Worm (Caenorhabditis elegans) whole organism, mixed stage, embryonic: Measurements from ENCODE around the gene mab-23.

ENCODE experiments used
- bed-3 ChIP-seq: fragments of 200-800 bp; sonication (Bioruptor generic); optimal IDR thresholded peaks from 3 replicates; lab custom pipeline; 2018; ENCODE audit warnings: mild to moderate bottlenecking, missing genetic modification characterization, moderate library complexity, missing compliant biosample characterization
- blmp-1 ChIP-seq: fragments of 150-350 bp; optimal IDR thresholded peaks from 2 replicates; lab custom pipeline; 2014; ENCODE audit warnings: missing biosample characterization, missing genetic modification characterization
- ceh-39 ChIP-seq: fragments of 150-350 bp; optimal IDR thresholded peaks from 2 replicates; lab custom pipeline; 2014; ENCODE audit warnings: missing biosample characterization, missing genetic modification characterization
- ceh-43 ChIP-seq: fragments of 200-800 bp; sonication (Bioruptor generic); optimal IDR thresholded peaks from 2 replicates; lab custom pipeline; 2018; ENCODE audit warnings: mild to moderate bottlenecking, missing genetic modification characterization, moderate library complexity, missing compliant biosample characterization
- ceh-83 ChIP-seq: fragments of 200-800 bp; sonication (Bioruptor generic); optimal IDR thresholded peaks from 2 replicates; lab custom pipeline; 2018; ENCODE audit warnings: mild to moderate bottlenecking, missing genetic modification characterization, missing compliant biosample characterization
- ces-1 ChIP-seq: fragments of 150-350 bp; optimal IDR thresholded peaks from 2 replicates; lab custom pipeline; 2014; ENCODE audit warnings: missing biosample characterization, missing genetic modification reagents, missing genetic modification characterization
- cnd-1 ChIP-seq: fragments of 200-800 bp; sonication (Bioruptor generic); optimal IDR thresholded peaks from 2 replicates; lab custom pipeline; 2018; ENCODE audit warnings: mild to moderate bottlenecking, missing genetic modification characterization, missing compliant biosample characterization
- drap-1 ChIP-seq: fragments of 200-800 bp; sonication (Bioruptor generic); optimal IDR thresholded peaks from 3 replicates; lab custom pipeline; 2018; ENCODE audit warnings: mild to moderate bottlenecking, missing genetic modification characterization, missing compliant biosample characterization
- elt-1 ChIP-seq: sonication (generic microtip); optimal IDR thresholded peaks from 2 replicates; lab custom pipeline; 2017; ENCODE audit warnings: missing genetic modification characterization, mild to moderate bottlenecking, missing compliant biosample characterization, antibody characterized with exemption, moderate library complexity, borderline replicate concordance; ENCODE audit not compliant: insufficient read depth
- flh-1 ChIP-seq: fragments of 200-800 bp; sonication (Bioruptor generic); optimal IDR thresholded peaks from 2 replicates; lab custom pipeline; 2018; ENCODE audit warnings: mild to moderate bottlenecking, missing genetic modification characterization, moderate library complexity, missing compliant biosample characterization
- ham-2 ChIP-seq: fragments of 200-800 bp; sonication (Bioruptor generic); optimal IDR thresholded peaks from 2 replicates; lab custom pipeline; 2018; ENCODE audit warnings: mild to moderate bottlenecking, missing genetic modification characterization, missing compliant biosample characterization
- hlh-1 ChIP-seq: fragments of 150-350 bp; optimal IDR thresholded peaks from 2 replicates; lab custom pipeline; 2014; ENCODE audit warnings: missing biosample characterization, missing genetic modification reagents, missing genetic modification characterization
- lin-13 ChIP-seq: fragments of 150-350 bp; optimal IDR thresholded peaks from 2 replicates; lab custom pipeline; 2014; ENCODE audit warnings: missing biosample characterization, missing genetic modification characterization
- lin-32 ChIP-seq: fragments of 200-800 bp; sonication (Bioruptor generic); optimal IDR thresholded peaks from 2 replicates; lab custom pipeline; 2018; ENCODE audit warnings: mild to moderate bottlenecking, missing genetic modification characterization, missing compliant biosample characterization
- lsy-2 ChIP-seq: fragments of 150-350 bp; optimal IDR thresholded peaks from 2 replicates; lab custom pipeline; 2014; ENCODE audit warnings: missing biosample characterization, missing genetic modification characterization
- mab-5 ChIP-seq: fragments of 150-350 bp; optimal IDR thresholded peaks from 2 replicates; lab custom pipeline; 2014; ENCODE audit warnings: missing biosample characterization, missing genetic modification characterization
- mep-1 ChIP-seq: fragments of 150-350 bp; optimal IDR thresholded peaks from 2 replicates; lab custom pipeline; 2017; ENCODE audit warnings: missing biosample characterization, missing genetic modification reagents, missing genetic modification characterization, inconsistent platforms
- mls-2 ChIP-seq: sonication (generic microtip); optimal IDR thresholded peaks from 2 replicates; lab custom pipeline; 2016; ENCODE audit warnings: mild to moderate bottlenecking, missing genetic modification characterization, moderate library complexity, missing compliant biosample characterization
- nhr-12 ChIP-seq: fragments of 150-350 bp; optimal IDR thresholded peaks from 2 replicates; lab custom pipeline; 2014; ENCODE audit warnings: missing biosample characterization, missing genetic modification characterization
- nhr-2 ChIP-seq: fragments of 150-350 bp; optimal IDR thresholded peaks from 2 replicates; lab custom pipeline; 2014; ENCODE audit warnings: missing biosample characterization, missing genetic modification characterization
- nhr-237 ChIP-seq: fragments of 150-350 bp; optimal IDR thresholded peaks from 2 replicates; lab custom pipeline; 2014; ENCODE audit warnings: missing biosample characterization, missing genetic modification characterization
- nhr-28 ChIP-seq: fragments of 150-350 bp; optimal IDR thresholded peaks from 2 replicates; lab custom pipeline; 2014; ENCODE audit warnings: missing biosample characterization, missing genetic modification characterization
- pha-4 ChIP-seq: fragments of 150-350 bp; optimal IDR thresholded peaks from 2 replicates; lab custom pipeline; 2018; ENCODE audit warnings: missing biosample characterization, missing genetic modification reagents, missing genetic modification characterization
- sem-2 ChIP-seq: fragments of 200-800 bp; sonication (Bioruptor generic); optimal IDR thresholded peaks from 2 replicates; lab custom pipeline; 2018; ENCODE audit warnings: mild to moderate bottlenecking, missing genetic modification characterization, missing compliant biosample characterization
- sptf-1 ChIP-seq: sonication (generic microtip); optimal IDR thresholded peaks from 2 replicates; lab custom pipeline; 2017; ENCODE audit warnings: mild to moderate bottlenecking, missing genetic modification characterization, moderate library complexity, missing compliant biosample characterization
- unc-120 ChIP-seq: sonication (generic microtip); optimal IDR thresholded peaks from 2 replicates; lab custom pipeline; 2017; ENCODE audit warnings: missing genetic modification characterization, missing compliant biosample characterization; ENCODE audit not compliant: poor library complexity, severe bottlenecking
- unc-39 ChIP-seq: fragments of 150-350 bp; optimal IDR thresholded peaks from 2 replicates; lab custom pipeline; 2014; ENCODE audit warnings: missing biosample characterization, missing genetic modification characterization
- unc-62 ChIP-seq: fragments of 150-350 bp; optimal IDR thresholded peaks from 2 replicates; lab custom pipeline; 2014; ENCODE audit warnings: missing biosample characterization, missing genetic modification reagents, missing genetic modification characterization
- zip-8 ChIP-seq: fragments of 150-350 bp; optimal IDR thresholded peaks from 2 replicates; lab custom pipeline; 2014; ENCODE audit warnings: missing biosample characterization, missing genetic modification characterization
- ztf-11 ChIP-seq: fragments of 150-350 bp; optimal IDR thresholded peaks from 2 replicates; lab custom pipeline; 2014; ENCODE audit warnings: missing biosample characterization, missing genetic modification characterization

The mab-23 gene

DNA sequence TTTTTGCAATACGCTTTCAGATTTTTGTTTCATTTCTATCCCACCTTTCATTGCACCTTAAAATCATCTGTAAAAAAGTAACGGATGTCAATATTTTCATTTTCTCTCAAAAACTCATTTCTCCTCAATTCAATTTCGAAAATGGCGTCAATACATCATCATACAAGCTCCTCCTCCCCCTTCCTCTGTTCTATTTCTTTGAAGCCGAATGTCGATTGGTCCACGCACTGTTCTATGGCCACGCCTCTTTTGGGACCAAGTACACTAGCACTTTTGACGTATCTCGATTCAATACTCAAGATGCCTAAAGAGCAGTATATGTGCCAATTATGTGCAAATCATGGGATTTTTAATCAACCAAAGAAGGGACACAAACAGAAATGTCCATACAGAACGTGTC lies at the start of gene mab-23:
TSS of gene mab-23 (plus strand) at position 301 of the 400 bp plus-strand sequence.
- TF ChIP-seq sem-2 (no peak), pha-4 (tag; lab: Kevin White, UChicago) (no peak), nhr-28 (no peak), hlh-1 (no peak), mep-1 (tag; lab: Kevin White, UChicago) (no peak), mls-2 (no peak), lin-32 (no peak), cnd-1 (no peak), ztf-11 (tag; lab: Kevin White, UChicago) (no peak), nhr-2 (tag; lab: Kevin White, UChicago) (no peak), mab-5 (tag; lab: Kevin White, UChicago) (no peak), sptf-1 (tag; lab: Kevin White, UChicago) (no peak)

DNA sequence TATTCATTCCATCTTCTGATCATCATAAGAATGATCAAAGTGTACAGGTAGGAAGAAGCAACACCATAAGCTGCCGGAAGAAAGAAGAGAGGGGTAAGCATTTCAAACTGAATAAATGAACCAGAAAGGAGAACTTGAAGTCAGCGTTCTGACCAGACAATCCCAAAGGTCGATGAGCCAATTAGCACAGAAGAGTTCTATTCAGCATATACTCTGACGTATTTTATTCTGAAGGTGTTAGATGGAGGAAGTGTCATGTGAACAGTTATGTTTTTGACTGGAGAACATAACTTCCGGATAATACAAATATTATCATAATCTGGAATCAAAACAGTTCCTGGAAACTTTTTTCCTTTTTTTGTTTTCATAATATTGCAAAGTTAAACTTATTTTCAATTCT lies 44.2 kb upstream of the mab-23 start, which contains the start of gene srg-32:
TSS of gene srg-32 (minus strand) at position 101 of the 400 bp plus-strand sequence.
- TF ChIP-seq zip-8 (tag; lab: Kevin White, UChicago) (no peak), lsy-2 (tag; lab: Kevin White, UChicago) (no peak), sem-2 (no peak), nhr-237 (tag; lab: Kevin White, UChicago) (no peak)

DNA sequence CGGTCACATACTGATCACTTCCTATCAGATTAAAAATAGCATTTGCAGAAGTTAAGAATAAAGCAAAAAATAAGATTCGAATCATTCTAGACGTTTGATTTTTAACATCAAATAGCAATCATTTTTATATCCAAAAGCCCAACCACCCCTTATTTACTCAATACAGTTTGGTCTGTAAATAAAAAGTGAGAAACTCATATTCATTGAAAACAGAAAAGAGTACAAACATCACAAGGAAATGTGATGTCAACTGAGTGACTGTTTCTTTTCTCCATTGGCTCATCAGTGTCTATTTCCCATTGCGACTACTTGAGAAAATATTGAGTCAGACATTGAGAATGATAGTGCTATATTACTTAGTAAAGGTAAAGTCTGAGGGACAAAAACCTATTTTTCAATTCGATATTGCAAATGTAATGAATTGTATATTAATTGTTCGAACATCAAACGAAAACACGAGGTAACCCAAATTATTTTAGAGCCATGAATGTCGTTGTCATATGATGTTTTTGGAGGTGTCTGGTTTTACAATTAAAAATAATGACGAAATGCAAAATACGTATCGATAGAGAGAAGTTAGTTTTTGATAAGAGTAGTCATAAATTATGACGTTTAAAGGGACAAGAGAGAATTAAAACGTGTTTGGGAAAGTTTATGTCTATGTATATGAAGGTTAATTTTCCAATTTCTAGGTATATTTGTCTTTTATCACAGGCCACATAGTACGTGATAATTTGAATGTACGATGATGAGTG lies 42.9 kb upstream of the mab-23 start, which contains the start of gene ttr-23:
TSS of gene ttr-23 (minus strand) at position 87 of the 755 bp plus-strand sequence.
- TF ChIP-seq ceh-83 (no peak), mls-2 (no peak), ceh-43 (GFP tag; lab: Kevin White, UChicago) (no peak), pha-4 (tag; lab: Kevin White, UChicago) (no peak), bed-3 (GFP tag; lab: Kevin White, UChicago) (no peak), sem-2 (no peak), elt-1 (tag; lab: Kevin White, UChicago) (no peak), cnd-1 (no peak), ztf-11 (tag; lab: Kevin White, UChicago) (no peak), ces-1 (GFP tag; lab: Kevin White, UChicago) (no peak), lin-13 (tag; lab: Kevin White, UChicago) (no peak), unc-62 (GFP tag; lab: Kevin White, UChicago) (no peak)

DNA sequence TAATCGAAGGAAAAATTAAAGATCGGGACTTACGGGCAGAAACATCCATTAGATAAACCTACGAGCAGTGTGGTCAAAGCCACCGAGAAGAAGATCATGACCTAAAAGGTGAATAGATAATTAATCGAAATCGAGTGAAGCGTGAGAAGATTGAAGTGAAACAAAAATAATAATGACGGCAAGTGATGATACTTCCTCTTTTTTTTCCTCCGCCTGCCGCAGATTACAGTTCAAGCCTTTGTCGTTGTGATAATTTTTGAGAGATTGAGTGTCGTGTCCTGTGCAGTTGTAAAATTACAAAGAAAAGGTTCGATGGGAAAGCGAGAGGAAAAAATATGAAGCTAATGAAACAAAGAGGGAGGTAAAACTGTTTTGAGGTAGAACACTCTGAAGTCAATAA lies 40.4 kb upstream of the mab-23 start, which contains the start of gene T21C9.9:
TSS of gene T21C9.9 (minus strand) at position 101 of the 400 bp plus-strand sequence.
- no peak for TF ChIP-seq bed-3 (GFP tag; lab: Kevin White, UChicago)
- no peak for TF ChIP-seq sem-2
- no peak for TF ChIP-seq sptf-1 (tag; lab: Kevin White, UChicago)
- TF ChIP-seq ceh-43 (GFP tag; lab: Kevin White, UChicago) = no peak
- TF ChIP-seq ham-2 (GFP tag; lab: Kevin White, UChicago) = no peak
- no peak for TF ChIP-seq ceh-39
- no peak for TF ChIP-seq mep-1 (tag; lab: Kevin White, UChicago)
- no peak for TF ChIP-seq flh-1 (GFP tag; lab: Kevin White, UChicago)
- TF ChIP-seq drap-1 (GFP tag; lab: Kevin White, UChicago) = no peak
- TF ChIP-seq hlh-1 = no peak
- no peak for TF ChIP-seq unc-120
- TF ChIP-seq elt-1 (tag; lab: Kevin White, UChicago) = no peak
- no peak for TF ChIP-seq ces-1 (GFP tag; lab: Kevin White, UChicago)
- TF ChIP-seq unc-62 (GFP tag; lab: Kevin White, UChicago) = no peak
- no peak for TF ChIP-seq nhr-12 (tag; lab: Kevin White, UChicago)
- no peak for TF ChIP-seq blmp-1 (tag; lab: Kevin White, UChicago)
- no peak for TF ChIP-seq lin-32

DNA sequence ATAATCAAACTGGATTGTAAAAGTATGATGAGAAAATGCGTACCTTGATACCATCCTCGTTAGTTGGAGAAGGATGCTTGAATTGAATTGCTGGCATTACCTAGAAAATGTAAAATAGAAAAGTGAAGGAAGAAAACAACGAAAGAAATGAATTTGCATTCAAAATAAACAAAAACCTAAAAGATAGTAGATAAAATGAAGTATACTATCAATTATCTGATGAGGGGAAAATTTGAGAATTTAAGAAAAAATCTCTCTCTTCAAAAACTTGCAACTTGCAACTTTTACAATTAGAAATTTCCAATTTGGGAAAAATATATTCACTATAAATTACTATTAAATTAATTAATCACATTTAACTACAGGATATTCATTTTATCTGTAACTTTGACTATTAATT lies 38.0 kb upstream of the mab-23 start, which contains the start of gene T21C9.11:
TSS of gene T21C9.11 (minus strand) at position 101 of the 400 bp plus-strand sequence.
- TF ChIP-seq unc-120 (no peak), ztf-11 (tag; lab: Kevin White, UChicago) (no peak), nhr-237 (tag; lab: Kevin White, UChicago) (no peak), ceh-83 (no peak), ceh-43 (GFP tag; lab: Kevin White, UChicago) (no peak), unc-39 (tag; lab: Kevin White, UChicago) (no peak), pha-4 (tag; lab: Kevin White, UChicago) (no peak), sem-2 (no peak), sptf-1 (tag; lab: Kevin White, UChicago) (no peak), zip-8 (tag; lab: Kevin White, UChicago) (no peak), ceh-39 (no peak), lsy-2 (tag; lab: Kevin White, UChicago) (no peak)
